Worm (Caenorhabditis elegans): Measurements from ENCODE around the gene ceh-16.

The ceh-16 gene

DNA sequence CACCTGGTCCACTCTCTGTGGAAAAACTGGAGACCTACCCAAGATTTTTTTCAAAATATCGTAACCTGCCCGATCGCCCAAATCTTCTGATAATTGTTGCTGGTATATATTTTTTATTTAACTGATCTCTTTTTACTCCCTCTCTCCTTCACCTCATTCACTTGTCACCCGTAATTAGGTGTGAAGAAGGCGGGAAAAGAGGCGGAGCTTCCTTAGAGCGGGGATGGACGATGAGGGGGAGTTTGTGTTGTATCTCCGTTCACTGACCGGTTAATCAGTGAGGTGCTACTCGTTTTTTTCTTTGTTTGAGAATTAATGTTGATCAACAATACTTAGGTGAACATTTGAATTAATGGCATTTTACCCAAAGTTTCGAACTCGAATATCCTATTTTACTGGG lies at the start of gene ceh-16:
Gene ceh-16, plus strand, starts transcription at position 301 of the 400 bp plus-strand sequence.
- no peak for TF ChIP-seq him-1 (tag; optimal IDR thresholded peaks at IDR 0.05)
- no peak for TF ChIP-seq dao-5 (tag; optimal IDR thresholded peaks at IDR 0.05)
- TF ChIP-seq W03F9.2 (tag; optimal IDR thresholded peaks at IDR 0.05): no peak

- no peak for TF ChIP-seq W03F9.2 (tag; optimal IDR thresholded peaks at IDR 0.05)
- no peak for TF ChIP-seq dao-5 (tag; optimal IDR thresholded peaks at IDR 0.05)
- no peak for TF ChIP-seq him-1 (tag; optimal IDR thresholded peaks at IDR 0.05)
Observed at ce11 chrIII:8573301-8573700, 49.2 kb upstream of the ceh-16 start.

DNA sequence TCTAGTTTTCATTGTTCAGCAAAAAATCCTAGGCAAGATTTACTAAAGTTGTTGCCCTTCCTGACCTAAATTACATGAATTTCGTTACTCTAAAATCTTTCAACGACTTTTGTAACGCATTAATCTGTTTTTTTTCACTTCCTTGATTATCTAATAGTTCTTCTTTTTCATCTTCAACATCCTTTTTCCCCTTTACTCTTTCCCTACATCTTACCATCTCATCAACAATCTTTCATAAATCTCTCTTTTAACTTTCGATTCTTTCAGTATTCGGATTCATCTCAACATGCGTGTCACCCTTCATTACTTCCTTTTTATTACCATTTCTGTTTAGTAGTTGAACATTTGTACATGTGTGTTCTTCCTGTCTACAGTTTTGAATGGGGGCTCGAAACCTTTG lies 48.7 kb upstream of the ceh-16 start:
- no peak for TF ChIP-seq W03F9.2 (tag; optimal IDR thresholded peaks at IDR 0.05)
- TF ChIP-seq dao-5 (tag; optimal IDR thresholded peaks at IDR 0.05): no peak
- no peak for TF ChIP-seq him-1 (tag; optimal IDR thresholded peaks at IDR 0.05)

- TF ChIP-seq dao-5 (tag; optimal IDR thresholded peaks at IDR 0.05): no peak
- no peak for TF ChIP-seq W03F9.2 (tag; optimal IDR thresholded peaks at IDR 0.05)
- no peak for TF ChIP-seq him-1 (tag; optimal IDR thresholded peaks at IDR 0.05)
Observed at ce11 chrIII:8574299-8574698, 48.2 kb upstream of the ceh-16 start.

DNA sequence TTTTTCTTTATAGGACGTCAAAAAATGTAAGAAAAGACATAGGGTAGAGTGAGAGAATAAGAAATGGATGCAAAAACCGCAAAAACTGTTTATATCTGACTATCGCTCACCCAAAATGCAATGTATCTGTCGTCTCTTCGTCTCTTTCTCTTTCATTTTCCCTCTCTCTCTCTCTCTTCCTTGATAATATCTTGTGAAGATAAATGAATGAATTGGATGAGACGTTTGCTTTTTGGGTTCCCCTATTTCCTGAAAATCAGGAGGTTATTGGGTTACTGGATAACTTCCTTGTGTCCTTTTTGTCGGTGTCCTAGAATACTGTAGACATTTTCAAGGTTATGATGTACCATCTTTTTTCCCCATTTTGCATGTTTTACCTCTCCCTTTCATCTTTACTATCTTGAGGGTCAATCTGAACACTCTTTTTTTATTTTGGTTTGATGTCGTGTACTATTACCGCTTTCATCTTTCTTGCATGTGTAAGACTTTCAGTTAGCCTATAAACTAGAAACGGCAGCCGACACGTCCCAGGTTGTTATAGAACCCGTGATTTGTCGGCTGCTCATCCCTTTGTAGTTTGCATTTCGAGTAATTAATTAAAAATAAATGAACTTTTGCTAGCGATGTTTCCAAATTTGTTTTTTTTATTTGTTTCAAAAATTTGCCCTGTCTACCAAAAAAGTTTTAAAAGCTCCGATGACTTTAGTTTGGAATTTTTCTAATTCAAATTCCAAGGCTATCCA lies 47.0 kb upstream of the ceh-16 start:
- TF ChIP-seq W03F9.2 (tag; optimal IDR thresholded peaks at IDR 0.05): no peak
- TF ChIP-seq him-1 (tag; optimal IDR thresholded peaks at IDR 0.05): no peak
- TF ChIP-seq dao-5 (tag; optimal IDR thresholded peaks at IDR 0.05): no peak

DNA sequence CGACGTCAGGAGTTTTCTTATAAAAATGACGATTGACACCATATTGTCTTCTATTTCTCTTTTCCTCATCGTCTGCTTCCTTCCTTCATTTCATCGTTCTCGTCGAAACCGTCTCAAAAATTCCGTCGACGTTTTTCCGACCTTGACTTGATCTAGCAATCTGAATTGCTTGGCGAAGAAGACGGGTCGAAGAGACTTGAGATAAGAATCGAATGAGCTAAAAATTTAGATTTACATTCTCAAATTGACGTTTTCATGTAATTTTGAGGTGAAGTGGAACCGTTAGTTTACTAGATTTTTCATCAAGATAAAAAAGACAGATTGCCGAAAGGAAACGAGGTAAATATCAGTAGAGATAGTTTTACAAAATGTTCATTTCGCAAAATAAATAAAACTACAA lies 45.0 kb upstream of the ceh-16 start:
- no peak for TF ChIP-seq him-1 (tag; optimal IDR thresholded peaks at IDR 0.05)
- TF ChIP-seq W03F9.2 (tag; optimal IDR thresholded peaks at IDR 0.05): no peak
- no peak for TF ChIP-seq dao-5 (tag; optimal IDR thresholded peaks at IDR 0.05)

DNA sequence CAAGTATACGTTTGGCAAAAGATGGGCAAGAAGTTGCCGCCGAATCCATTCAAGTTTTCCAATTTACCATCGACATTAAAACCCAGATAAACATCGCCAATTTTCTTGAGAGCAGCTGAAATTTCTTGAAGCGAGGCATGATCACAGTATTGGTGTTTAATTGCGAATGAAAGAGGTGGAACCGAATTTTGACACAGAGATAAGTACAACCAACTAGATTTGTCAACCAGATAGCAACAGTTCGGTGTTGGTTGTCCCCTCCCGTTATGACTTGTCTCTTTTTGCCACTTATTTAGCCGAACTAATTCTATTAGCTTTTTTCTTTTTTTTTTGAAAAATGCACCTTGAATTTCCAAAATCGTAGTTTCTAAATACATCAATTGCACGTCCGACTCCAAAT lies 44.2 kb upstream of the ceh-16 start:
- TF ChIP-seq W03F9.2 (tag; optimal IDR thresholded peaks at IDR 0.05): no peak
- TF ChIP-seq dao-5 (tag; optimal IDR thresholded peaks at IDR 0.05): no peak
- TF ChIP-seq him-1 (tag; optimal IDR thresholded peaks at IDR 0.05): no peak

DNA sequence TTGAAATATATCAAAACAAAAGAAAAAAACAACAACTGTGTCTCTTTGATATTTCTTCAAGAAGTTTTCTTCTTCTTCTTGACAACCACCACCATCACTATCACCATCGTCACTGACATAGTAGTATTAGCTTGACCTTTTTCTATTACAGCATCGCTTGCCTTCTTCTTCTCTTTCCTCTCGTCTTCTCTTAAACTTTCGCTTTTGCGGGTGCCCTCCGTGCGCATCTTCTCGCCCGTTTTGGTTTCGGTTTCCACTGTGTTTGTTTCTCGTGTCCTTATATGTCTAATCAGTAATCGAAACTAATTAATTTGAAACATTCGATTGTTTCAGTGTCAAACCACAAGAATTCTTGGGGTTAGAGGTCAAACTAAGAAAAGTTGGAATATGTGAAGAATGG lies 43.2 kb upstream of the ceh-16 start:
- no peak for TF ChIP-seq dao-5 (tag; optimal IDR thresholded peaks at IDR 0.05)
- TF ChIP-seq W03F9.2 (tag; optimal IDR thresholded peaks at IDR 0.05): no peak
- no peak for TF ChIP-seq him-1 (tag; optimal IDR thresholded peaks at IDR 0.05)

DNA sequence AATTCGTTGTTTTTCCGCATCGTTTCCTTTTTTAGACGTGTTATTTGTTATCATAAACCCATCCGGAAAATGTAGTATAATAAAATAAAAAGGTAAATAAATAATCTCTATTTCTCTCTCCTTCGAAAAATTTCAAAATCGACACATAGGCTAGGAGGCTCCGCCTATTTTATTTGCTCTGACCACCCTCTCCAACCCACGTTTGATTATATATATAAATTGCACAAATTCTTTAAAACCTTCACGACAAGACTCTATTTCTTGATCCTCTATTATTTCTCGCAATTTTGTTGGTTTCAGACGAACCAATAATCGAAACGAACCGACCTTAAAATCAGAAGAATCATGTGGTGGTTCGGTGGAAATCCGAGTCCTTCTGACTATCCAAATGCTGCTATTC lies 41.7 kb upstream of the ceh-16 start, which contains the start of gene doxa-1:
Gene doxa-1, plus strand, starts transcription at position 301 of the 400 bp plus-strand sequence.
- TF ChIP-seq W03F9.2 (tag; optimal IDR thresholded peaks at IDR 0.05) (no peak), dao-5 (tag; optimal IDR thresholded peaks at IDR 0.05) (no peak), him-1 (tag; optimal IDR thresholded peaks at IDR 0.05) (no peak)

- no peak for TF ChIP-seq dao-5 (tag; optimal IDR thresholded peaks at IDR 0.05)
- no peak for TF ChIP-seq him-1 (tag; optimal IDR thresholded peaks at IDR 0.05)
- no peak for TF ChIP-seq W03F9.2 (tag; optimal IDR thresholded peaks at IDR 0.05)
Observed at ce11 chrIII:8588592-8589153, 33.9 kb upstream of the ceh-16 start, which contains the start of gene glr-1. Gene glr-1 (minus strand): TSS chrIII:8588642.

ce11 chrIII:8589195-8589594 lies 33.3 kb upstream of the ceh-16 start, which contains the start of gene fip-3:
Gene fip-3 (minus strand): TSS chrIII:8589488.
- TF ChIP-seq W03F9.2 (tag; optimal IDR thresholded peaks at IDR 0.05) (no peak), dao-5 (tag; optimal IDR thresholded peaks at IDR 0.05) (no peak), him-1 (tag; optimal IDR thresholded peaks at IDR 0.05) (no peak)

DNA sequence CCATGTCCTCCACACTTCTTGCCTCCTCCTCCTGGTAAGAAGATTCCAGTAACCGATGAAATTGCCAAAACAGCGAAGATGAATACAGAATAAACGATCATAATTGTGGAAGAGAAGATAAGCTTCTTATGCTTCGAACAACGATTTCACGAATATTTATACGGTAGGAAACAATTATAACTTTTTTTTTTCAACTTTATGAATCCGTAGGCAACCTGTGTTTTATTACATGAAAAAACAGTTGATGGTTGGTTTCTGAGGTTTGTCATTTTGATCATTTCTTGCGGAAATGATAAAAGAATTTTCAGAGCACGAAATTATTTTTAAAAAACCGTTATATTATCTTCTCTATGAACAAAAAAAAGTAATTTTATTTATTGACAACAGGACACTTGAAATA lies 31.7 kb upstream of the ceh-16 start, which contains the start of gene fipr-16:
Gene fipr-16, minus strand, starts transcription at position 101 of the 400 bp plus-strand sequence.
- TF ChIP-seq him-1 (tag; optimal IDR thresholded peaks at IDR 0.05) (no peak), dao-5 (tag; optimal IDR thresholded peaks at IDR 0.05) (no peak), W03F9.2 (tag; optimal IDR thresholded peaks at IDR 0.05) (no peak)

ce11 chrIII:8593620-8594019 lies 28.9 kb upstream of the ceh-16 start, which contains the start of gene C06E1.7:
Gene C06E1.7 (minus strand): TSS chrIII:8593720.
- TF ChIP-seq dao-5 (tag; optimal IDR thresholded peaks at IDR 0.05) (no peak), him-1 (tag; optimal IDR thresholded peaks at IDR 0.05) (no peak), W03F9.2 (tag; optimal IDR thresholded peaks at IDR 0.05) (no peak)

DNA sequence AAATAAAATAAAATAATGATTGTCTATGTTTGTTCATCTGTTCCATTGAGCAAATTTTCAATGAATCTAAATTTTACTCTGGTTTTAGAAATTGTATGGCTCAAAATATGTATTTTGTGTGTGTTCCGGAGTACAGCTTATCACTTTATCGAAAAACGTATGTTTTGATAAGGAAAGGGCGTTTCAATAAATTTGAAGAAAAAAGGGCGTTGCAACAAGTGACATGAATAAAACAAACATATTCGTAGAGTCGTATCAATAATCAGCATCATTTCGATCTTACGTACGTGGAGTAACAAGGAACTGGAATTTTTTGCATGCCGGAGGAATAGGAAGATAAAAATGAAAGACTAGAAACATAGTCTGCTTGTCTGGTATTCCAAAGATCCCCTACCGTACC lies 28.4 kb upstream of the ceh-16 start:
- TF ChIP-seq dao-5 (tag; optimal IDR thresholded peaks at IDR 0.05): no peak
- TF ChIP-seq him-1 (tag; optimal IDR thresholded peaks at IDR 0.05): no peak
- no peak for TF ChIP-seq W03F9.2 (tag; optimal IDR thresholded peaks at IDR 0.05)
